Worm (Caenorhabditis elegans) whole organism, late embryonic: ENCODE measurements around the gene Y43F8C.13.

ENCODE experiments used
- C08G9.2 ChIP-seq: sonication (generic microtip); optimal IDR thresholded peaks from 2 replicates; lab custom pipeline; 2016; ENCODE audit warnings: mild to moderate bottlenecking, missing genetic modification characterization, moderate library complexity, missing compliant biosample characterization
- C38D4.7 ChIP-seq: fragments of 200-800 bp; sonication (Bioruptor generic); optimal IDR thresholded peaks from 2 replicates; lab custom pipeline; 2018; ENCODE audit warnings: mild to moderate bottlenecking, missing genetic modification characterization, moderate library complexity, missing compliant biosample characterization
- ahr-1 ChIP-seq: sonication (generic microtip); optimal IDR thresholded peaks from 2 replicates; lab custom pipeline; 2016; ENCODE audit warnings: missing genetic modification characterization, missing compliant biosample characterization
- ama-1 ChIP-seq: fragments of 150-350 bp; optimal IDR thresholded peaks from 2 replicates; lab custom pipeline; 2014
- ceh-14 ChIP-seq: sonication (generic microtip); optimal IDR thresholded peaks from 2 replicates; lab custom pipeline; 2016; ENCODE audit warnings: missing genotype, missing genetic modification characterization, missing compliant biosample characterization
- ceh-18 ChIP-seq: sonication (generic microtip); optimal IDR thresholded peaks from 2 replicates; lab custom pipeline; 2016; ENCODE audit warnings: missing genetic modification characterization, missing compliant biosample characterization
- ceh-19 ChIP-seq: fragments of 200-800 bp; sonication (Bioruptor generic); optimal IDR thresholded peaks from 2 replicates; lab custom pipeline; 2018; ENCODE audit warnings: mild to moderate bottlenecking, missing genetic modification characterization, missing compliant biosample characterization
- ceh-22 ChIP-seq: sonication (generic microtip); optimal IDR thresholded peaks from 2 replicates; lab custom pipeline; 2017; ENCODE audit warnings: missing biosample characterization, missing genetic modification characterization
- ceh-24 ChIP-seq: sonication (generic microtip); optimal IDR thresholded peaks from 2 replicates; lab custom pipeline; 2016; ENCODE audit warnings: mild to moderate bottlenecking, missing genetic modification characterization, missing compliant biosample characterization
- ceh-45 ChIP-seq: fragments of 200-800 bp; sonication (Bioruptor generic); IDR thresholded peaks from 2 replicates; pipeline ENCODE4 v1.3.6; 2022; ENCODE audit warnings: missing genetic modification reagents, missing genetic modification characterization, missing compliant biosample characterization
- che-1 ChIP-seq: sonication (generic microtip); optimal IDR thresholded peaks from 2 replicates; lab custom pipeline; 2016; ENCODE audit warnings: mild to moderate bottlenecking, missing genetic modification characterization, missing compliant biosample characterization
- elt-2 ChIP-seq: sonication (generic microtip); optimal IDR thresholded peaks from 2 replicates; lab custom pipeline; 2016; ENCODE audit warnings: missing genetic modification reagents, missing genetic modification characterization, missing compliant biosample characterization
- elt-4 ChIP-seq: sonication (generic microtip); optimal IDR thresholded peaks from 2 replicates; lab custom pipeline; 2016; ENCODE audit warnings: missing genetic modification characterization, missing compliant biosample characterization
- ets-4 ChIP-seq: sonication (generic microtip); optimal IDR thresholded peaks from 2 replicates; lab custom pipeline; 2016; ENCODE audit warnings: missing genetic modification characterization, missing compliant biosample characterization
- fkh-10 ChIP-seq: fragments of 150-350 bp; optimal IDR thresholded peaks from 2 replicates; lab custom pipeline; 2014; ENCODE audit warnings: missing biosample characterization, missing genetic modification reagents, missing genetic modification characterization
- fkh-6 ChIP-seq: sonication (generic microtip); optimal IDR thresholded peaks from 2 replicates; lab custom pipeline; 2016; ENCODE audit warnings: missing genetic modification characterization, missing compliant biosample characterization
- gmeb-2 ChIP-seq: sonication (generic microtip); optimal IDR thresholded peaks from 2 replicates; lab custom pipeline; 2016; ENCODE audit warnings: missing genetic modification characterization, inconsistent platforms, missing compliant biosample characterization
- hlh-13 ChIP-seq: fragments of 200-800 bp; sonication (Bioruptor generic); optimal IDR thresholded peaks from 2 replicates; lab custom pipeline; 2018; ENCODE audit warnings: mild to moderate bottlenecking, missing genetic modification characterization, missing compliant biosample characterization
- hlh-15 ChIP-seq: sonication (generic microtip); optimal IDR thresholded peaks from 2 replicates; lab custom pipeline; 2016; ENCODE audit warnings: missing genetic modification characterization, missing compliant biosample characterization
- hlh-6 ChIP-seq: sonication (generic microtip); optimal IDR thresholded peaks from 2 replicates; lab custom pipeline; 2016; ENCODE audit warnings: missing genotype, missing genetic modification characterization, missing compliant biosample characterization
- hlh-8 ChIP-seq: sonication (generic microtip); optimal IDR thresholded peaks from 2 replicates; lab custom pipeline; 2016; ENCODE audit warnings: missing genotype, missing genetic modification characterization, missing compliant biosample characterization
- lin-11 ChIP-seq: fragments of 200-800 bp; sonication (Bioruptor generic); optimal IDR thresholded peaks from 2 replicates; lab custom pipeline; 2018; ENCODE audit warnings: mild to moderate bottlenecking, missing genetic modification characterization, missing compliant biosample characterization
- madf-2 ChIP-seq: sonication (generic microtip); optimal IDR thresholded peaks from 2 replicates; lab custom pipeline; 2017; ENCODE audit warnings: missing genetic modification characterization, missing compliant biosample characterization
- nfya-1 ChIP-seq: sonication (generic microtip); optimal IDR thresholded peaks from 2 replicates; lab custom pipeline; 2017; ENCODE audit warnings: missing genetic modification characterization, mild to moderate bottlenecking, missing compliant biosample characterization, antibody characterized with exemption, moderate library complexity
- pat-9 ChIP-seq: fragments of 200-800 bp; sonication (Bioruptor generic); optimal IDR thresholded peaks from 2 replicates; lab custom pipeline; 2018; ENCODE audit warnings: mild to moderate bottlenecking, missing genetic modification characterization, moderate library complexity, missing compliant biosample characterization
- pha-4 ChIP-seq: fragments of 150-350 bp; optimal IDR thresholded peaks from 2 replicates; lab custom pipeline; 2018; ENCODE audit warnings: missing biosample characterization, missing genetic modification reagents, missing genetic modification characterization
- pqm-1 ChIP-seq: sonication (generic microtip); optimal IDR thresholded peaks from 2 replicates; lab custom pipeline; 2016; ENCODE audit warnings: missing genetic modification characterization, missing compliant biosample characterization
- pros-1 ChIP-seq: fragments of 150-350 bp; optimal IDR thresholded peaks from 2 replicates; lab custom pipeline; 2014; ENCODE audit warnings: missing biosample characterization, missing genetic modification reagents, missing genetic modification characterization
- sdc-2 ChIP-seq: sonication (generic microtip); optimal IDR thresholded peaks from 2 replicates; lab custom pipeline; 2016; ENCODE audit warnings: missing genotype, missing genetic modification characterization, missing compliant biosample characterization
- sox-2 ChIP-seq: fragments of 200-800 bp; sonication (Bioruptor generic); IDR thresholded peaks from 2 replicates; pipeline ENCODE4 v1.3.6; 2022; ENCODE audit warnings: missing genetic modification reagents, missing genetic modification characterization, missing compliant biosample characterization
- syd-9 ChIP-seq: sonication (generic microtip); optimal IDR thresholded peaks from 2 replicates; lab custom pipeline; 2016; ENCODE audit warnings: mild to moderate bottlenecking, missing genetic modification characterization, moderate library complexity, missing compliant biosample characterization
- unc-3 ChIP-seq, 2 experiments: fragments of 200-800 bp in 1 of 2; sonication (Bioruptor generic) in 1 of 2; sonication (generic microtip) in 1 of 2; conservative IDR thresholded peaks in 1 of 2; optimal IDR thresholded peaks in 1 of 2; 2 replicates each; pipeline versions ENCODE4 v1.3.6 to Lab custom; 2016 to 2022; ENCODE audit warnings: missing compliant biosample characterization in 2 of 2, missing genetic modification characterization in 2 of 2, missing genetic modification reagents in 1 of 2
- zip-5 ChIP-seq: sonication (generic microtip); optimal IDR thresholded peaks from 2 replicates; lab custom pipeline; 2016; ENCODE audit warnings: missing genetic modification characterization, missing compliant biosample characterization
- ztf-16 ChIP-seq: sonication (generic microtip); optimal IDR thresholded peaks from 2 replicates; lab custom pipeline; 2017; ENCODE audit warnings: missing genetic modification characterization, missing compliant biosample characterization

The Y43F8C.13 gene

DNA sequence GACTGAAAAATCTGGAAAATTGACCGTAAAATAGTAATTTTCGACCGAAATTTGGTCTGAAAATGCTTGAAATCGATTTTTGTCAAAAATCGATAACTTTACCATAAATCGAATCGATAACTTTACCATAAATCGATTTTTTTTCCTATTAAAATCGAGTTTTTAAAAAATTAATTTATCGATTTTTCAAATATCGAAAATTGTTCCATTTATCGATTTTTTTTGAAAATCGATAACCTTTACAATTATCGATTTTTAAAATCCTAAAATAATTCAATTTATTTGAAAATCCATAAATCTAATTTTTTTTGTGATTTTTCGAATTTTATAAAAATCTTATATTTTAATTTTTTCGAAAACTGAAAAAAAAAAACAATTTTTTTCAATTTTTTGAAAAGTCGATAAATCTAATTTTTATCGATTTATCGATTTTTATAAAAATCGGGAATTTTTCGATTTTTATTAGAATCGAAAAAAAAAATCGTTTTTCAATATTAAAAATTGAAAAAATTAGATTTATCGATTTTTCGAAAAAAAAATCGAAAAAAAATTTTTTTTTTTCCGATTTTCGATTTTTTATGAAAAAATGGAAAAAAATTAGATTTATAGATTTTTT lies 5.8 kb downstream of the Y43F8C.13 start:
- TF ChIP-seq elt-4 (tag; lab: Kevin White, UChicago), result no peak
- TF ChIP-seq ceh-45 (GFP tag; lab: Robert Waterston, UW), result no peak
- no peak for TF ChIP-seq pat-9
- no peak for TF ChIP-seq ahr-1 (tag; lab: Kevin White, UChicago)
- TF ChIP-seq che-1 (tag; lab: Kevin White, UChicago), result no peak
- no peak for TF ChIP-seq sox-2 (GFP tag; lab: Robert Waterston, UW)

DNA sequence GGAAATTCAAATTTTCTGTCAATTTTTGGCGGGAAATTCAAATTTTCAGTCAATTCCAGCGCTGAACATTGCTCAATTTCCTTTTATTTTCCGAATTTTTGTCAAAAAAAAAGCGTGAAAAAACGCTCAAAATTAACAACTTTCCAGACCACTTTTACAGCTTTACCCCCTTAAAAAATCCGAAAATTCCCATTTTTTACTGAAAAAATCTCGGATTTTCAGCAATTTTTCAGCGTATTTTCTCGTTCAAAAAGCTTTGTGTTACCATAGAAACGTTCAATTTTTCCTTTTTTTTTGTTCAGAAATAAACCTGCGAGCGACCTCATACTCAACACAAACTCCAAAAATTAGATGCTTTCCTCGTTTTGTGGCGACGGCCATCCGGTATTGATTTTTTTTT lies 22.7 kb downstream of the Y43F8C.13 start, which contains the start of gene mrp-7:
TSS of gene mrp-7 (plus strand) at position 301 of the 400 bp plus-strand sequence.
- TF ChIP-seq madf-2 (tag; lab: Kevin White, UChicago), result no peak
- TF ChIP-seq ets-4 (tag; lab: Kevin White, UChicago), result no peak
- TF ChIP-seq pqm-1 (tag; lab: Kevin White, UChicago), result no peak
- no peak for TF ChIP-seq sox-2 (GFP tag; lab: Robert Waterston, UW)
- no peak for TF ChIP-seq zip-5 (tag; lab: Kevin White, UChicago)
- no peak for TF ChIP-seq fkh-10 (GFP tag; lab: Kevin White, UChicago)
- TF ChIP-seq hlh-15 (tag; lab: Kevin White, UChicago), result no peak
- no peak for TF ChIP-seq ztf-16 (tag; lab: Kevin White, UChicago)
- no peak for TF ChIP-seq pros-1 (tag; lab: Kevin White, UChicago)
- TF ChIP-seq syd-9 (tag; lab: Kevin White, UChicago), result no peak
- no peak for TF ChIP-seq pha-4
- no peak for TF ChIP-seq hlh-13
- TF ChIP-seq C38D4.7 (GFP tag; lab: Kevin White, UChicago), result no peak
- TF ChIP-seq ceh-24, result no peak
- TF ChIP-seq C08G9.2 (tag; lab: Kevin White, UChicago), result no peak
- no peak for TF ChIP-seq nfya-1 (tag; lab: Kevin White, UChicago)

DNA sequence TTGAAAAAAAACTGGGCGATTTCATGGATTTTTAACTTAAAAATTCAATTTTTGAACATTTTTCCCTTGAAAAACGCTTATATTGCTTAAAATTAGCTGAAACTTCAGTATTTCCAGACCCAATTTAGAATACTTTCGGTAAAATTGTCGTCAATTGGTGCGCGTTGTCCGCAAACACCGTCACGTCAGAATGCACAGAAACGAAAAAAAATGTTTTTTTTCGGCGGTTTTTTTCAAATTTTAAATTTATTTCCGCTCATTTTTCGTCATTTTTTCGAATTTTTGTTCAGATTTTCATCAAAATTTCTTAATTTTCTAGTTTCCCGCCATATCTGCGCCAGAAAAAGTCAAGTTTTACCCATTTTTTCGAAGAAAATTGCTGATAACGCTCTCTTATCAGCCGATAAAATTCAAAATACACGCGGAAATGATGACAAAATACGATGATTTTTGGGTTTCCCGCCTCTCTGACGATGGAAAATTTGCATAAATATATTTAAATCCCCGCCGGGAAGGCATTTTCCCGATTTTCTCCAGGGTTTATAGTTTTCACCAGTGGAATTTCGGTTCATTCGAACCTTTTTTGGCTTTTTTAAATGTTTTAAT lies 23.8 kb downstream of the Y43F8C.13 start:
- TF ChIP-seq ceh-24 (no peak), hlh-8 (tag; lab: Kevin White, UChicago) (no peak), elt-2 (tag; lab: Kevin White, UChicago) (peak; percentile 48)
- TF ChIP-seq, all 69 proteins: peak for 1

DNA sequence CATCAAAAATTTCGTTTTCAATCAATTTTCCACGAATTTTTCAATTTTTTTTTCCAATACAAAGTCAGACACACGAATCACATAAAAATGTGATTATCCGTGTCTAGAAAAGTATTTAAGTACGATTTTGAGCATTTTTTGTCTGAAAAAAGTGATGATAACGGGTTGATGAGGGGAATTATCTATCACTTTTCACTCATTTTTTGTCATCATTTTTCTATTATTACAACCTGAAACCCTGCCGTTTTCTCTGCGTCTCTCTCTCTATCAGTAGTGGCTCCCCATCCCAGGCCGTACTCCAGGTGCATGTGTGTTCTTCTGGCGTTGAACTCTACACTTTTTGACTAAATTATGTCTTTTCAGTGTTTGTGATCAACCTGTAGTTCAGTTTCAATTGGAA lies 24.8 kb downstream of the Y43F8C.13 start:
- TF ChIP-seq madf-2 (tag; lab: Kevin White, UChicago) (no peak), C38D4.7 (GFP tag; lab: Kevin White, UChicago) (no peak), sdc-2 (tag; lab: Kevin White, UChicago) (no peak), hlh-6 (no peak), pros-1 (tag; lab: Kevin White, UChicago) (no peak)

DNA sequence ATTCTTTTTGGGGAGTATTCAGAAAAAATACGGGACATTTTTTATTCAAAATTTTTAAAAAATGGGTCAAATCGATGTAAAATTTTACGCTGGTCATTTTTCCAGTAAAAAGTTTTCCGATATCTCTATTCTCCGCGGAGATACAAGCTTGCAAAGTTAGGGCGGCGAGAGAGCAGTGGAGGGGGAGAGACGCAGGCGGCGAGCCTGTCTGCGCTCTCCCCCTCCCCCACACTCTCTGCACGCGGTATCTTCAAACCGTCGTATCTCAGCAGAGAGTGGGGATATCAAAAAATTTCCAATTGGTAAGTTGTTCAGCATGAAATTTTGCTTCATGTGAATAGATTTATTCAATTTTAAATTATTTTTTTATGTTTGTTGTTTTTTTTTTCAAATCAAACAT lies 25.4 kb downstream of the Y43F8C.13 start:
- TF ChIP-seq pha-4 (no peak), ztf-16 (tag; lab: Kevin White, UChicago) (no peak), ceh-22 (tag; lab: Kevin White, UChicago) (no peak), gmeb-2 (tag; lab: Kevin White, UChicago) (no peak), ceh-19 (GFP tag; lab: Kevin White, UChicago) (no peak), nfya-1 (tag; lab: Kevin White, UChicago) (no peak), lin-11 (no peak), ceh-14 (tag; lab: Kevin White, UChicago) (no peak), fkh-6 (tag; lab: Kevin White, UChicago) (no peak), hlh-8 (tag; lab: Kevin White, UChicago) (no peak), ceh-18 (tag; lab: Kevin White, UChicago) (no peak), unc-3 (GFP tag; conservative IDR thresholded peaks at IDR 0.05; lab: Robert Waterston, UW) (no peak), unc-3 (tag; optimal IDR thresholded peaks at IDR 0.05; lab: Kevin White, UChicago) (no peak), ama-1 (lab: Kevin White, UChicago) (no peak), hlh-13 (no peak)
- TF ChIP-seq, all 69 proteins: peak for 0
